Worm (Caenorhabditis elegans) whole organism, early embryonic: ENCODE results near the gene epg-3.

Experiments used
- B0310.2 ChIP-seq: sonication (generic microtip); optimal IDR thresholded peaks from 2 replicates; lab custom pipeline; 2016; ENCODE audit warnings: mild to moderate bottlenecking, missing genetic modification characterization, missing compliant biosample characterization
- F13C5.2 ChIP-seq: sonication (generic microtip); optimal IDR thresholded peaks from 2 replicates; lab custom pipeline; 2017; ENCODE audit warnings: mild to moderate bottlenecking, missing genetic modification characterization, inconsistent platforms, missing compliant biosample characterization
- aly-1 ChIP-seq: sonication (generic microtip); optimal IDR thresholded peaks from 2 replicates; lab custom pipeline; 2016; ENCODE audit warnings: missing genetic modification characterization, missing compliant biosample characterization
- ama-1 ChIP-seq: fragments of 150-350 bp; optimal IDR thresholded peaks from 2 replicates; lab custom pipeline; 2014
- ceh-13 ChIP-seq: fragments of 200-800 bp; sonication (Bioruptor generic); optimal IDR thresholded peaks from 2 replicates; lab custom pipeline; 2018; ENCODE audit warnings: mild to moderate bottlenecking, missing genetic modification characterization, missing compliant biosample characterization
- ceh-36 ChIP-seq: sonication (generic microtip); optimal IDR thresholded peaks from 2 replicates; lab custom pipeline; 2016; ENCODE audit warnings: missing genetic modification characterization, inconsistent platforms, missing compliant biosample characterization
- ets-7 ChIP-seq: sonication (generic microtip); optimal IDR thresholded peaks from 2 replicates; lab custom pipeline; 2016; ENCODE audit warnings: missing genotype, missing genetic modification characterization, missing compliant biosample characterization
- flt-1 ChIP-seq: fragments of 200-800 bp; sonication (Bioruptor generic); IDR thresholded peaks from 2 replicates; pipeline ENCODE4 v1.3.6; 2022; ENCODE audit warnings: missing genetic modification characterization, missing compliant biosample characterization
- hmbx-1 ChIP-seq: sonication (generic microtip); optimal IDR thresholded peaks from 2 replicates; lab custom pipeline; 2016; ENCODE audit warnings: mild to moderate bottlenecking, missing genetic modification characterization, missing compliant biosample characterization
- hmg-4 ChIP-seq: fragments of 200-800 bp; sonication (Bioruptor generic); optimal IDR thresholded peaks from 2 replicates; lab custom pipeline; 2018; ENCODE audit warnings: mild to moderate bottlenecking, missing genetic modification characterization, missing compliant biosample characterization
- hnd-1 ChIP-seq: sonication (generic microtip); optimal IDR thresholded peaks from 2 replicates; lab custom pipeline; 2016; ENCODE audit warnings: missing genetic modification characterization, missing compliant biosample characterization
- pes-1 ChIP-seq: fragments of 200-800 bp; sonication (Bioruptor generic); IDR thresholded peaks from 2 replicates; pipeline ENCODE4 v1.3.6; 2022; ENCODE audit warnings: missing genetic modification reagents, missing genetic modification characterization, missing compliant biosample characterization
- scrt-1 ChIP-seq: fragments of 200-800 bp; sonication (Bioruptor generic); IDR thresholded peaks from 2 replicates; pipeline ENCODE4 v1.3.6; 2022; ENCODE audit warnings: missing genetic modification characterization, missing compliant biosample characterization
- sea-1 ChIP-seq: fragments of 200-800 bp; sonication (Bioruptor generic); conservative IDR thresholded peaks from 2 replicates; pipeline ENCODE4 v1.3.6; 2022; ENCODE audit warnings: missing genetic modification characterization, missing compliant biosample characterization
- tbx-11 ChIP-seq: fragments of 200-800 bp; sonication (Bioruptor generic); IDR thresholded peaks from 2 replicates; pipeline ENCODE4 v1.3.6; 2022; ENCODE audit warnings: missing genetic modification characterization, missing compliant biosample characterization
- tbx-37 ChIP-seq: fragments of 200-800 bp; sonication (Bioruptor generic); conservative IDR thresholded peaks from 2 replicates; pipeline ENCODE4 v1.3.6; 2022; ENCODE audit warnings: missing genetic modification reagents, missing genetic modification characterization, missing compliant biosample characterization
- tra-4 ChIP-seq: sonication (generic microtip); optimal IDR thresholded peaks from 2 replicates; lab custom pipeline; 2017; ENCODE audit warnings: missing genetic modification characterization, missing compliant biosample characterization

epg-3 gene

DNA sequence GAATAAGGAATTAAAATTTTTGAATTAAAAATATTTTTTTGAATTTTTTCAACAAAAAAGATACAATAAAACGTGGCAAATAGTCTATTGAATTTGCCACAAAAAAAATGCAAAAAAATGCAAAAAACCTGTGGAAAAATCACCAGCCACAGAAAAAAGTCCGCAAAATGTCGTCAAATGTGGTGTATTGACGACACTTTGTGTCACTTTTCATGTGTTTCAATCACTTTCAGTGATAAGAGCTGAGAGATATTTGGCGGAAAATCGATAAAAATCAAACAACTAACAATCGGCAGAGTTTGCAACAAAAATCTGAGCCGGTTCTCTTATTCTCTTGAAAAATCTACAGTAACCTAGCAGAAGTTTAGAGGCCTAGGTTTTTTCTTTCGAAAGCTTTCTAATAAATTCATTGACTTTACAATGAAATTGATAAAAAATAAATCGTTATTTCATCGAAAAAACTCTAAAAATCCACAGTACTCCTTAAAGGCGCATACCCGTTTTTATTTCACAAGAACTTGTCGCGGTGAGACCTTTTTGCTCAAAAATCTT is 37.4 kb downstream of the epg-3 start:
- TF ChIP-seq pes-1 (no peak), F13C5.2 (tag; lab: Kevin White, UChicago) (no peak), aly-1 (tag; lab: Kevin White, UChicago) (no peak), sea-1 (GFP tag; lab: Robert Waterston, UW) (no peak), tra-4 (tag; lab: Kevin White, UChicago) (no peak), tbx-37 (GFP tag; lab: Robert Waterston, UW) (no peak), B0310.2 (no peak), flt-1 (GFP tag; lab: Robert Waterston, UW) (no peak), hnd-1 (tag; lab: Kevin White, UChicago) (no peak), ama-1 (no peak), ceh-13 (GFP tag; lab: Kevin White, UChicago) (no peak), tbx-11 (GFP tag; lab: Robert Waterston, UW) (no peak), scrt-1 (no peak), ceh-36 (tag; lab: Kevin White, UChicago) (no peak)

DNA sequence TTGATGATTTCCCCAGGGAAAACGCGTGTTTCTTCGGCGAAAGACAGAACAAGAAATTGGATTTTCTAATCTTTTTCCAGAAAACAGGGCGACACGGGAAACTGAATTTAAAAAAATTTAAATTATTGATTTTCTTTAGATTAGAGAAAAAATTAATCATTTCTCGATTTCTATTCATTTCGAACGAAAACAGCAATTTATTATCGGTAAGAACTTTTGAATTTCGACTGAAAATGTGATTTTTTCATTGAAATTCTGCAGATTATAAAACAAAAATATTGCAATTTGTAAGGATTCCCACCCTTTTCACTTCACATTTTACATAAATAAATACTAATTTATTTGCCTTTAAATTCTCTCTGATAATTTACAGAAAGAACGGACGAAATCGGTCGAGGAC is 37.9 kb downstream of the epg-3 start, which contains the start of gene bckd-1A:
Gene bckd-1A, minus strand, starts transcription at position 101 of the 400 bp plus-strand sequence.
- TF ChIP-seq hnd-1 (tag; lab: Kevin White, UChicago) (no peak), B0310.2 (no peak), tbx-37 (GFP tag; lab: Robert Waterston, UW) (no peak)

DNA sequence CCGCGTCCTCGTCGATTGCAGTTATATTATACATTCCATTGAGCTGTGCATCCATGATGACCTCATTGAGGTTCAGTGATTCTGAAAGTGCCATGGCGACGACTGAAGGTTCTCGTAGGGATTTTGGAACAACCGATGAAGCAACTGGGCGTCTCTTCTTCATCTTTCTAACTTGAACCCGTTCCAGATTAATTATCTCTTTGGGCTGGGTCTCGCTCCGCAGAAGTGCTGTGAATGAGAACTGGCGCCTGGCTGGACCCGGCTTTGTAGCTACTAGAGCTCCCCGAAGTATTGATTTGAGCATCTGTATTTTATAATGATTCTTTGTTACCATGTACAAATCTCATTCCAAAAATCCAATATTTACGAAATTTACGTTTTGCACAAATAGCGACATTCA is 43.0 kb downstream of the epg-3 start, which contains the start of gene ZK1010.2:
Gene ZK1010.2, minus strand, starts transcription at position 304 of the 400 bp plus-strand sequence.
- TF ChIP-seq ceh-36 (tag; lab: Kevin White, UChicago) (no peak), aly-1 (tag; lab: Kevin White, UChicago) (no peak), B0310.2 (no peak), flt-1 (GFP tag; lab: Robert Waterston, UW) (no peak), scrt-1 (no peak), ceh-13 (GFP tag; lab: Kevin White, UChicago) (no peak), ets-7 (tag; lab: Kevin White, UChicago) (no peak), F13C5.2 (tag; lab: Kevin White, UChicago) (no peak), sea-1 (GFP tag; lab: Robert Waterston, UW) (no peak)

DNA sequence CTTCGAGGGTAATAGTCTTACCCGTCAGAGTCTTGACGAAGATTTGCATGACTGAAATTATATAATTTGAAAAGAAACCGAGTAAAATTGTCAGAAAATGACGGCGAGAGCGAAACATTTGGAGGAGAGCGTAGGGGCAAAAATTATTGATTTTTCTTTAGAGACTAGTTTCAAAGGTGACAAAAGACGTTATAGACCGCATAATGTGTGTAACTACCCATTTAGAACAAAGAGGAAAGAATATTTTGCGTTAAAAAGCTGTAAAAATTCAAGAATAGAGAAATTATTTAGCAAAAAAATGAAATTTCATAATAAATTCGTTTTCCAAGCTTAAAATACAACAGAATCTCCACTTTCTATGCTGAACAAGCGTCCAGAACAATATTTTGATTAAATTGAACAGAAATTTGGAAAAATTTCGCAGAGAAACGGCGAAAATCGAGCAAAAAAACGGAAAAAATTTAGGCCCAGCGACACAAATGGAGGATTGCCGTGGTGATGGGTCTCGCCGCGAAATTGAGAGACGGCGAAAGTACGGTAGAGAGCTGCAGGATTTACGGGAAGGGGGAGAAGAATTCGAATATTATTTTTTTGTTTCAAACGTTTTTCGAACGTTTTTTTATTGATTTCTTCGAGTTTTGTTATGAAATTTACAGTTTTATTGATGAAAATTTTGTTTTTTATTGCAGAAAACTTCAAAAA is 44.1 kb downstream of the epg-3 start, which contains the start of the genes ubq-2 and frg-1:
Gene ubq-2, minus strand, starts transcription at position 51 of the 702 bp plus-strand sequence.
Gene frg-1, plus strand, starts transcription at position 690 of the 702 bp plus-strand sequence.
- TF ChIP-seq ceh-36 (tag; lab: Kevin White, UChicago) (no peak), hmg-4 (GFP tag; lab: Kevin White, UChicago) (no peak), F13C5.2 (tag; lab: Kevin White, UChicago) (peak; percentile 44), ceh-13 (GFP tag; lab: Kevin White, UChicago) (no peak)

DNA sequence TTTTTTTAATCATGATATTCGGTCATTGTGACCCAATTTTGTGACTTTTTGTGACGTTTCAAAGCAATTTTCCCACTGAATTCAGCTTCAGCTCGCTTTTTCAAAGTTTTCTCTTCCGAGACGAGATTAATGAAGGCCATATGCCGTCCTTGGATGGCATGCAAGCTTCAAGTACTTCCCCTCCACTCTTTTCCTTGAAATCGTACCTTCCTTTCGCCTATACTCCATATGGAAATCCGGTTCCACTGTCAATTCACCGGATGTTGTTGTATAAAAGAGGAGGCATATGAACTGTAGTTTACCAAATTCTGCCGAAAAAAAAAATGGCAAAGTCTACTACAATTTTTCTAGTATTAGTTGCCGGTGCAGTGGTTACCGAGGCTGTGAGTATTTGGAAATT is 46.3 kb downstream of the epg-3 start, which contains the start of gene ZK1010.4:
Gene ZK1010.4, plus strand, starts transcription at position 301 of the 400 bp plus-strand sequence.
- TF ChIP-seq hnd-1 (tag; lab: Kevin White, UChicago) = no peak
- TF ChIP-seq hmbx-1 (tag; lab: Kevin White, UChicago) = no peak
- no peak for TF ChIP-seq sea-1 (GFP tag; lab: Robert Waterston, UW)
- no peak for TF ChIP-seq ama-1

DNA sequence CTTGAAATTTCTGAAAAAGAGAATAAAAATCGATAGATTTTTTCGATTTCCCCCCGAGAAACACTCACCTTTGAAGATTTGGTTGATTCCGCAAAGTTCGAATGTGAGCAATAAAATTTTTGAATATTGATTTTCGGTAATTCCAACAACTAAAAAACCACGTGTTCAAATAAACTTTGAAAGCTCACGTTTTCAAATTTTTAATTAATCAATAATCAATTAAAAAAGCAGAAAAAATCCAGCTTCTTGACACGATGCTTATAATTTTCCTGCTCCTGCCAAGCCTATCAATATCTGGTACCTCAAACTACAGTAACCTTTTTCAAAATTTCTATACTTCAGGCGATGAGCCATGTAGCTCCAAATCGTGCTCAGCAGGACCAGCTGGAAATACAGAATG is 52.9 kb downstream of the epg-3 start, which contains the start of gene ZK1010.5:
Gene ZK1010.5, minus strand, starts transcription at position 101 of the 400 bp plus-strand sequence.
- TF ChIP-seq ceh-36 (tag; lab: Kevin White, UChicago) = no peak
- no peak for TF ChIP-seq hmbx-1 (tag; lab: Kevin White, UChicago)
- no peak for TF ChIP-seq sea-1 (GFP tag; lab: Robert Waterston, UW)
- no peak for TF ChIP-seq ceh-13 (GFP tag; lab: Kevin White, UChicago)
- no peak for TF ChIP-seq F13C5.2 (tag; lab: Kevin White, UChicago)
- TF ChIP-seq tbx-37 (GFP tag; lab: Robert Waterston, UW) = no peak
- no peak for TF ChIP-seq ets-7 (tag; lab: Kevin White, UChicago)

DNA sequence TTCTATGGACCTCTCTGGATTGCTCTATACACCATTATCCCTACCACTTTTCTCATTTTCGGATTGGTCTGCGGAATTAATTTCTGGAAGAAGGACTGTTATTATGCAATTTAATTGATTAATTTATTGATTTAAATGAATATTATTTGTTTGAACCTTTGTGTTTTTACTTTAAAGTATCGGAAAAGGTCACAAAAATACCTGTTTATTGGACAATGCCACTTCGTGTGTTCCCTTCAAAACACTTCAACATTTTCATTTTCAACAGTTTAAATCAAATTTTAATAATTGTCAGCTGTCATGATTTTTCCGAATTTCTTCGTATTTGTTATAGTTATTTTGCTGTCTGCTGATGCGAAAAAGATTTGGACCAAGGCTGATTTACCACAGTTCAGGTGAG is 56.5 kb downstream of the epg-3 start, which contains the start of gene ZK1010.12:
Gene ZK1010.12, plus strand, starts transcription at position 301 of the 400 bp plus-strand sequence.
- no peak for TF ChIP-seq ceh-36 (tag; lab: Kevin White, UChicago)
- TF ChIP-seq pes-1 = no peak
- no peak for TF ChIP-seq ceh-13 (GFP tag; lab: Kevin White, UChicago)
- TF ChIP-seq hnd-1 (tag; lab: Kevin White, UChicago) = no peak
- no peak for TF ChIP-seq B0310.2
- TF ChIP-seq scrt-1 = no peak
- no peak for TF ChIP-seq aly-1 (tag; lab: Kevin White, UChicago)
- TF ChIP-seq flt-1 (GFP tag; lab: Robert Waterston, UW) = no peak
- no peak for TF ChIP-seq hmg-4 (GFP tag; lab: Kevin White, UChicago)
- no peak for TF ChIP-seq ets-7 (tag; lab: Kevin White, UChicago)
- TF ChIP-seq hmbx-1 (tag; lab: Kevin White, UChicago) = no peak
- TF ChIP-seq tbx-11 (GFP tag; lab: Robert Waterston, UW) = no peak
